Worm (Caenorhabditis elegans) whole organism, late embryonic: ENCODE data around the gene ift-74.
A peak's percentile ranks its signal among the peaks of the same experiment; 100 is the strongest.

Experiments
- C08G9.2 ChIP-seq: sonication (generic microtip); optimal IDR thresholded peaks from 2 replicates; lab custom pipeline; 2016; ENCODE audit warnings: mild to moderate bottlenecking, missing genetic modification characterization, moderate library complexity, missing compliant biosample characterization
- F13H6.1 ChIP-seq: sonication (generic microtip); optimal IDR thresholded peaks from 2 replicates; lab custom pipeline; 2016; ENCODE audit warnings: missing genetic modification characterization, missing compliant biosample characterization
- ama-1 ChIP-seq: fragments of 150-350 bp; optimal IDR thresholded peaks from 2 replicates; lab custom pipeline; 2014
- ceh-14 ChIP-seq: sonication (generic microtip); optimal IDR thresholded peaks from 2 replicates; lab custom pipeline; 2016; ENCODE audit warnings: missing genotype, missing genetic modification characterization, missing compliant biosample characterization
- ceh-18 ChIP-seq: sonication (generic microtip); optimal IDR thresholded peaks from 2 replicates; lab custom pipeline; 2016; ENCODE audit warnings: missing genetic modification characterization, missing compliant biosample characterization
- ceh-19 ChIP-seq: fragments of 200-800 bp; sonication (Bioruptor generic); optimal IDR thresholded peaks from 2 replicates; lab custom pipeline; 2018; ENCODE audit warnings: mild to moderate bottlenecking, missing genetic modification characterization, missing compliant biosample characterization
- ceh-22 ChIP-seq: sonication (generic microtip); optimal IDR thresholded peaks from 2 replicates; lab custom pipeline; 2017; ENCODE audit warnings: missing biosample characterization, missing genetic modification characterization
- ceh-24 ChIP-seq: sonication (generic microtip); optimal IDR thresholded peaks from 2 replicates; lab custom pipeline; 2016; ENCODE audit warnings: mild to moderate bottlenecking, missing genetic modification characterization, missing compliant biosample characterization
- ceh-31 ChIP-seq: sonication (generic microtip); optimal IDR thresholded peaks from 2 replicates; lab custom pipeline; 2016; ENCODE audit warnings: missing genetic modification characterization, missing compliant biosample characterization
- ceh-34 ChIP-seq: sonication (generic microtip); optimal IDR thresholded peaks from 2 replicates; lab custom pipeline; 2016; ENCODE audit warnings: mild to moderate bottlenecking, missing genetic modification characterization, missing compliant biosample characterization
- ceh-6 ChIP-seq: fragments of 200-800 bp; sonication (Bioruptor generic); optimal IDR thresholded peaks from 2 replicates; lab custom pipeline; 2018; ENCODE audit warnings: mild to moderate bottlenecking, missing genetic modification characterization, missing compliant biosample characterization
- ceh-9 ChIP-seq: sonication (generic microtip); optimal IDR thresholded peaks from 2 replicates; lab custom pipeline; 2016; ENCODE audit warnings: mild to moderate bottlenecking, missing genetic modification characterization, inconsistent platforms, missing compliant biosample characterization
- che-1 ChIP-seq: sonication (generic microtip); optimal IDR thresholded peaks from 2 replicates; lab custom pipeline; 2016; ENCODE audit warnings: mild to moderate bottlenecking, missing genetic modification characterization, missing compliant biosample characterization
- dmd-4 ChIP-seq: sonication (generic microtip); optimal IDR thresholded peaks from 2 replicates; lab custom pipeline; 2016; ENCODE audit warnings: borderline replicate concordance, missing genetic modification characterization, missing compliant biosample characterization
- elt-2 ChIP-seq: sonication (generic microtip); optimal IDR thresholded peaks from 2 replicates; lab custom pipeline; 2016; ENCODE audit warnings: missing genetic modification reagents, missing genetic modification characterization, missing compliant biosample characterization
- elt-4 ChIP-seq: sonication (generic microtip); optimal IDR thresholded peaks from 2 replicates; lab custom pipeline; 2016; ENCODE audit warnings: missing genetic modification characterization, missing compliant biosample characterization
- ets-4 ChIP-seq: sonication (generic microtip); optimal IDR thresholded peaks from 2 replicates; lab custom pipeline; 2016; ENCODE audit warnings: missing genetic modification characterization, missing compliant biosample characterization
- fax-1 ChIP-seq: sonication (generic microtip); optimal IDR thresholded peaks from 2 replicates; lab custom pipeline; 2016; ENCODE audit warnings: missing genotype, missing genetic modification characterization, missing compliant biosample characterization
- fkh-10 ChIP-seq: fragments of 150-350 bp; optimal IDR thresholded peaks from 2 replicates; lab custom pipeline; 2014; ENCODE audit warnings: missing biosample characterization, missing genetic modification reagents, missing genetic modification characterization
- gmeb-2 ChIP-seq: sonication (generic microtip); optimal IDR thresholded peaks from 2 replicates; lab custom pipeline; 2016; ENCODE audit warnings: missing genetic modification characterization, inconsistent platforms, missing compliant biosample characterization
- hlh-13 ChIP-seq: fragments of 200-800 bp; sonication (Bioruptor generic); optimal IDR thresholded peaks from 2 replicates; lab custom pipeline; 2018; ENCODE audit warnings: mild to moderate bottlenecking, missing genetic modification characterization, missing compliant biosample characterization
- hlh-15 ChIP-seq: sonication (generic microtip); optimal IDR thresholded peaks from 2 replicates; lab custom pipeline; 2016; ENCODE audit warnings: missing genetic modification characterization, missing compliant biosample characterization
- hlh-8 ChIP-seq: sonication (generic microtip); optimal IDR thresholded peaks from 2 replicates; lab custom pipeline; 2016; ENCODE audit warnings: missing genotype, missing genetic modification characterization, missing compliant biosample characterization
- lim-6 ChIP-seq: sonication (generic microtip); optimal IDR thresholded peaks from 2 replicates; lab custom pipeline; 2016; ENCODE audit warnings: missing genetic modification characterization, missing compliant biosample characterization
- nhr-11 ChIP-seq: fragments of 150-350 bp; optimal IDR thresholded peaks from 2 replicates; lab custom pipeline; 2014; ENCODE audit warnings: missing biosample characterization, missing genetic modification characterization
- npax-4 ChIP-seq: sonication (generic microtip); optimal IDR thresholded peaks from 2 replicates; lab custom pipeline; 2016; ENCODE audit warnings: missing genetic modification characterization, missing compliant biosample characterization
- odd-2 ChIP-seq: sonication (generic microtip); optimal IDR thresholded peaks from 2 replicates; lab custom pipeline; 2017; ENCODE audit warnings: antibody characterized with exemption, mild to moderate bottlenecking, missing genetic modification characterization, missing compliant biosample characterization
- pag-3 ChIP-seq: sonication (generic microtip); optimal IDR thresholded peaks from 2 replicates; lab custom pipeline; 2016; ENCODE audit warnings: missing compliant biosample characterization, missing genetic modification characterization, borderline replicate concordance
- pax-1 ChIP-seq: fragments of 150-350 bp; optimal IDR thresholded peaks from 2 replicates; lab custom pipeline; 2014; ENCODE audit warnings: missing biosample characterization, missing genetic modification characterization
- pha-4 ChIP-seq: fragments of 150-350 bp; optimal IDR thresholded peaks from 2 replicates; lab custom pipeline; 2018; ENCODE audit warnings: missing biosample characterization, missing genetic modification reagents, missing genetic modification characterization
- ref-2 ChIP-seq: sonication (generic microtip); optimal IDR thresholded peaks from 2 replicates; lab custom pipeline; 2016; ENCODE audit warnings: missing genetic modification characterization, missing compliant biosample characterization
- rnt-1 ChIP-seq: sonication (generic microtip); optimal IDR thresholded peaks from 2 replicates; lab custom pipeline; 2016; ENCODE audit warnings: missing genetic modification characterization, missing compliant biosample characterization
- sdc-2 ChIP-seq: sonication (generic microtip); optimal IDR thresholded peaks from 2 replicates; lab custom pipeline; 2016; ENCODE audit warnings: missing genotype, missing genetic modification characterization, missing compliant biosample characterization
- sox-2 ChIP-seq: fragments of 200-800 bp; sonication (Bioruptor generic); IDR thresholded peaks from 2 replicates; pipeline ENCODE4 v1.3.6; 2022; ENCODE audit warnings: missing genetic modification reagents, missing genetic modification characterization, missing compliant biosample characterization
- syd-9 ChIP-seq: sonication (generic microtip); optimal IDR thresholded peaks from 2 replicates; lab custom pipeline; 2016; ENCODE audit warnings: mild to moderate bottlenecking, missing genetic modification characterization, moderate library complexity, missing compliant biosample characterization
- tbx-2 ChIP-seq: sonication (generic microtip); optimal IDR thresholded peaks from 2 replicates; lab custom pipeline; 2016; ENCODE audit warnings: missing genetic modification characterization, missing compliant biosample characterization
- ttx-3 ChIP-seq: sonication (generic microtip); optimal IDR thresholded peaks from 2 replicates; lab custom pipeline; 2016; ENCODE audit warnings: missing genetic modification reagents, missing genetic modification characterization, missing compliant biosample characterization
- unc-3 ChIP-seq, 2 experiments: fragments of 200-800 bp in 1 of 2; sonication (Bioruptor generic) in 1 of 2; sonication (generic microtip) in 1 of 2; conservative IDR thresholded peaks in 1 of 2; optimal IDR thresholded peaks in 1 of 2; 2 replicates each; pipeline versions ENCODE4 v1.3.6 to Lab custom; 2016 to 2022; ENCODE audit warnings: missing compliant biosample characterization in 2 of 2, missing genetic modification characterization in 2 of 2, missing genetic modification reagents in 1 of 2
- unc-55 ChIP-seq: sonication (generic microtip); optimal IDR thresholded peaks from 2 replicates; lab custom pipeline; 2017; ENCODE audit warnings: missing biosample characterization, missing genetic modification reagents, missing genetic modification characterization
- unc-86 ChIP-seq: sonication (generic microtip); optimal IDR thresholded peaks from 2 replicates; lab custom pipeline; 2016; ENCODE audit warnings: missing genetic modification characterization, missing compliant biosample characterization
- zip-5 ChIP-seq: sonication (generic microtip); optimal IDR thresholded peaks from 2 replicates; lab custom pipeline; 2016; ENCODE audit warnings: missing genetic modification characterization, missing compliant biosample characterization
- ztf-16 ChIP-seq: sonication (generic microtip); optimal IDR thresholded peaks from 2 replicates; lab custom pipeline; 2017; ENCODE audit warnings: missing genetic modification characterization, missing compliant biosample characterization

The ift-74 gene

DNA sequence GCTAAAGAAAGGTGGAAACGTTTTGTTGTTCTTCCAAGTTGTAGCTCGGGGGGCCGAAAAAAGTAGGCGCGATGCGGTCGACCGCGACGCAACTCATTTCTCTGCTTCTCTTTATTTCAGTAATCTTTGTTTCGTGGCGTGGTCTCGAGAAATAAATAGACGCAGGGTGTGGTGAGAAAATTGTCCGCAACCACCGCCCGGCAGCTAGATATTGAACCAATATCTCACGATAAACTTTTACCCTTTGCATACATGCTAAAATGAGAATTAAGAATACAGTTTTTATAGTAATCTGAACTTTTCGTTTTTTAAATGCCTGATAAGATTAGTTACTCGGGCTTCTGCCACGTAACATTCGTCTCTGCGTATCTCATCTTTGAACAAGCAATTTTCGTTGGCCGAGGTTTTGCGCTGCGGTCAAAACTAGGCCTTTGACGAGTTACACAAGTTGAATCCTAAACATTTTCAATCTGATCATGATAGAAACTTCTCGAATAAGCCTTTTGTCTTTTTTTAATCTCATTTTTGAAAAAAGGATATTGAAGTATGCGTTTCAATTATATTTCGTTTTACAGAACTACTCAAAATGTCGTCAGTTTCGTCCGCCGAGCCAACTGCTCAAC, 4.0 kb downstream of the ift-74 start, which contains the start of gene gyf-1:
Gene gyf-1 (plus strand): TSS at position 573 of the 623 bp plus-strand sequence.
- no peak for TF ChIP-seq odd-2 (tag; lab: Kevin White, UChicago)
- TF ChIP-seq ets-4 (tag; lab: Kevin White, UChicago) = peak; percentile 36
- no peak for TF ChIP-seq fkh-10
- no peak for TF ChIP-seq unc-86 (tag; lab: Kevin White, UChicago)
- TF ChIP-seq C08G9.2 (tag; lab: Kevin White, UChicago) = peak; percentile 46
- TF ChIP-seq hlh-8 = no peak
- TF ChIP-seq elt-4 (tag; lab: Kevin White, UChicago) = no peak
- peak; percentile 26 for TF ChIP-seq ceh-18
- peak; percentile 73 for TF ChIP-seq rnt-1 (tag; lab: Kevin White, UChicago)
- TF ChIP-seq F13H6.1 (tag; lab: Kevin White, UChicago) = no peak
- TF ChIP-seq unc-55 (GFP tag; lab: Kevin White, UChicago) = peak; percentile 81
- TF ChIP-seq npax-4 (tag; lab: Kevin White, UChicago) = no peak
- no peak for TF ChIP-seq ceh-9 (tag; lab: Kevin White, UChicago)
- no peak for TF ChIP-seq pag-3 (tag; lab: Kevin White, UChicago)
- TF ChIP-seq ceh-22 = no peak
- no peak for TF ChIP-seq sdc-2 (tag; lab: Kevin White, UChicago)
- TF ChIP-seq ama-1 (lab: Kevin White, UChicago) = no peak
- peak; percentile 40 for TF ChIP-seq ceh-34 (tag; lab: Kevin White, UChicago)
- no peak for TF ChIP-seq pax-1
- no peak for TF ChIP-seq elt-2
- no peak for TF ChIP-seq gmeb-2 (tag; lab: Kevin White, UChicago)
- TF ChIP-seq fax-1 (tag; lab: Kevin White, UChicago) = no peak
- TF ChIP-seq hlh-15 = no peak
- TF ChIP-seq ref-2 (tag; lab: Kevin White, UChicago) = no peak
- peak; percentile 76 for TF ChIP-seq ceh-31 (tag; lab: Kevin White, UChicago)
- TF ChIP-seq tbx-2 (tag; lab: Kevin White, UChicago) = peak; percentile 70
- no peak for TF ChIP-seq ttx-3 (tag; lab: Kevin White, UChicago)
- TF ChIP-seq ceh-6 (GFP tag; lab: Kevin White, UChicago) = no peak
- TF ChIP-seq ceh-24 (tag; lab: Kevin White, UChicago) = no peak
- TF ChIP-seq syd-9 (tag; lab: Kevin White, UChicago) = no peak
- no peak for TF ChIP-seq dmd-4 (tag; lab: Kevin White, UChicago)
- TF ChIP-seq sox-2 = no peak
- no peak for TF ChIP-seq ceh-19 (GFP tag; lab: Kevin White, UChicago)
- TF ChIP-seq nhr-11 (tag; lab: Kevin White, UChicago) = no peak
- no peak for TF ChIP-seq zip-5 (tag; lab: Kevin White, UChicago)
- no peak for TF ChIP-seq unc-3 (GFP tag; conservative IDR thresholded peaks at IDR 0.05; lab: Robert Waterston, UW)
- no peak for TF ChIP-seq unc-3 (tag; optimal IDR thresholded peaks at IDR 0.05; lab: Kevin White, UChicago)
- no peak for TF ChIP-seq ceh-14 (tag; lab: Kevin White, UChicago)

DNA sequence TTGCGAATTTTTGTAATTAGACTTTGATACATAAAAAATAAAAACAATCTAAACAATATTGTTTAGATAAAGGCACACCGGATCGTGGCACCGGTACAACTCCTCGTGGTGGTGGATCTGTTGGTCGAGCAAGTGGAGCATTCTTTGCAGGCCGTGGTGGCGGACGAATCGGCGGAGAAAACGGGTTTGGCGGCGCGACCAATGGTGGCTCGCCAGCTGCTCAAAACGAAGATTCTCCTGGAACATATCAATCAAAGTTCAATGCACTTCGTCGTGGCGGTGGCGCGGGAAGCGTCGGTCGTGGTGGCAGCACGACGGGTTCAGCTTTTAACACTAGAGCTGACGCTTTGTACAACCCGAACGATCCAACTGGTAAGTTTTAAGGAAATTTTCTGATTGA, 6.1 kb downstream of the ift-74 start:
- TF ChIP-seq pag-3 (tag; lab: Kevin White, UChicago) (no peak), ztf-16 (tag; lab: Kevin White, UChicago) (no peak), lim-6 (tag; lab: Kevin White, UChicago) (no peak), elt-2 (no peak), rnt-1 (tag; lab: Kevin White, UChicago) (no peak), ceh-14 (tag; lab: Kevin White, UChicago) (no peak), pha-4 (tag; lab: Kevin White, UChicago) (no peak), unc-3 (GFP tag; conservative IDR thresholded peaks at IDR 0.05; lab: Robert Waterston, UW) (no peak), unc-3 (tag; optimal IDR thresholded peaks at IDR 0.05; lab: Kevin White, UChicago) (no peak), hlh-15 (no peak), che-1 (tag; lab: Kevin White, UChicago) (no peak), ceh-34 (tag; lab: Kevin White, UChicago) (no peak), hlh-13 (no peak), C08G9.2 (tag; lab: Kevin White, UChicago) (no peak)
